Worm (Caenorhabditis elegans) whole organism, late embryonic: ENCODE results near the gene C46H3.1.

Experiments used
- ceh-24 ChIP-seq: sonication (generic microtip); optimal IDR thresholded peaks from 2 replicates; lab custom pipeline; 2016; ENCODE audit warnings: mild to moderate bottlenecking, missing genetic modification characterization, missing compliant biosample characterization
- dmd-4 ChIP-seq: sonication (generic microtip); optimal IDR thresholded peaks from 2 replicates; lab custom pipeline; 2016; ENCODE audit warnings: borderline replicate concordance, missing genetic modification characterization, missing compliant biosample characterization
- dve-1 ChIP-seq: sonication (generic microtip); optimal IDR thresholded peaks from 2 replicates; lab custom pipeline; 2017; ENCODE audit warnings: antibody characterized with exemption, mild to moderate bottlenecking, missing genetic modification characterization, missing compliant biosample characterization
- fkh-6 ChIP-seq: sonication (generic microtip); optimal IDR thresholded peaks from 2 replicates; lab custom pipeline; 2016; ENCODE audit warnings: missing genetic modification characterization, missing compliant biosample characterization
- ref-2 ChIP-seq: sonication (generic microtip); optimal IDR thresholded peaks from 2 replicates; lab custom pipeline; 2016; ENCODE audit warnings: missing genetic modification characterization, missing compliant biosample characterization

DNA sequence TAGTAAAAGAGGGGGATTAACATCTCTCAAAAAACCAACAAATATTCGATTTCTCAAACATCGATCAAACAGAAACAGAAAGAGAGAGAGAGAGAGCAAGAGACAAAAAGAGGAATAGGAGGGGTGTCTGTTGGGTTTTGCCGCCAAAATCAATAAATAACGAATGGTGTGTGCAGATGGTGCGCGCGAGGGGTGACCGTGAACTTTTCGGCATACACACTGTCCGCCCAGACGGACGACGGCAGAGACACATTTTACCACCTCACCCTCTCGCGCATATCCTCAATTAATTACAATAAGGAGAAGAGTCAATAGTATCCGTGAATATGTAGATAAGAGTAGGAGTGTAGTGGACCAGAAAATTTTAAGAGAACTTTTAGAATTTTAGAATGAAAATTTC is 13.2 kb downstream of the C46H3.1 start:
- TF ChIP-seq ceh-24 (tag; lab: Kevin White, UChicago) (no peak), dmd-4 (tag; lab: Kevin White, UChicago) (no peak), fkh-6 (no peak), ref-2 (tag; lab: Kevin White, UChicago) (no peak), dve-1 (no peak)
